Worm (Caenorhabditis elegans): ENCODE results near the gene srh-35.
A peak's percentile ranks its signal among the peaks of the same experiment; 100 is the strongest.

Gene srh-35

ce11 chrV:433898-434297 is 15.1 kb downstream of the srh-35 start, which contains the start of gene B0554.2:
TSS of gene B0554.2 (plus strand) at chrV:434198.
- no peak for TF ChIP-seq mxl-3 (GFP tag; optimal IDR thresholded peaks at IDR 0.05)
- no peak for TF ChIP-seq ceh-44 (GFP tag; IDR thresholded peaks at IDR 0.05)
- TF ChIP-seq lsy-2 (tag; optimal IDR thresholded peaks at IDR 0.05): no peak
- no peak for TF ChIP-seq rbr-2 (tag; optimal IDR thresholded peaks at IDR 0.05)
- no peak for TF ChIP-seq attf-4 (tag; optimal IDR thresholded peaks at IDR 0.05)
- no peak for TF ChIP-seq pha-4 (GFP tag; IDR thresholded peaks at IDR 0.05)
- no peak for TF ChIP-seq pha-4 (tag; optimal IDR thresholded peaks at IDR 0.05)
- TF ChIP-seq fos-1 (tag; optimal IDR thresholded peaks at IDR 0.05): no peak
- no peak for TF ChIP-seq hif-1 (tag; optimal IDR thresholded peaks at IDR 0.05)
- TF ChIP-seq mdt-29 (GFP tag; IDR thresholded peaks at IDR 0.05): no peak
- TF ChIP-seq nhr-237 (tag; optimal IDR thresholded peaks at IDR 0.05): no peak
- TF ChIP-seq fkh-10 (GFP tag; optimal IDR thresholded peaks at IDR 0.05): no peak
- TF ChIP-seq nhr-76 (tag; optimal IDR thresholded peaks at IDR 0.05): no peak
- no peak for TF ChIP-seq dmd-8 (GFP tag; IDR thresholded peaks at IDR 0.05)

ce11 chrV:432991-433390 is 16.0 kb downstream of the srh-35 start:
- TF ChIP-seq gei-8 (GFP tag; optimal IDR thresholded peaks at IDR 0.05) (no peak), pqm-1 (tag; optimal IDR thresholded peaks at IDR 0.05) (no peak), ceh-28 (tag; optimal IDR thresholded peaks at IDR 0.05) (no peak), unc-62 (GFP tag; optimal IDR thresholded peaks at IDR 0.05 in 1 of 2) (peak in 1 of 2 experiments; percentile 94), unc-62 (tag; optimal IDR thresholded peaks at IDR 0.05) (no peak), skn-1 (tag; optimal IDR thresholded peaks at IDR 0.05) (no peak), hmg-1.1 (GFP tag; IDR thresholded peaks at IDR 0.05) (no peak), F10B5.3 (tag; optimal IDR thresholded peaks at IDR 0.05) (no peak), fkh-10 (GFP tag; optimal IDR thresholded peaks at IDR 0.05) (no peak)

DNA sequence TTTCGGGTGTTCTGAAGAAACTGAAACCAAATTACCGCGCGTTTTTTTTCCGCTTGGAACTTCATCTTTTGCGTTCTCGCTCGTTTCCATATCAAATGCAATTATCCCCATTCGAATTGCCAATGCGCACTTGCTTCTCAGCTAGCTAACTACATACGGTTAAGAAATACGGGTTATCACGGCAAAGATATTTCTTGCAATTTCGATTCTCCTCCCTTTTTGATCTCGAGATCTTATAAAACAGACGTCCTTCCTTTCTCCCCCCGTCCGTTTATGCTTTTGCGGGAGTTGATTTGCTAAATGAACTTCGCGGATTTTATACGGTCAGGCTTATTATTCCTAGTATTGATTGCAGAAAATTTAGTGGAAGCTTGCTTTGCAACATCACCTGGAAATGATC is 20.2 kb downstream of the srh-35 start, which contains the start of gene B0554.4:
Gene B0554.4 (plus strand): TSS at position 301 of the 400 bp plus-strand sequence.
- TF ChIP-seq dmd-9 (GFP tag; IDR thresholded peaks at IDR 0.05) (no peak), unc-62 (GFP tag; optimal IDR thresholded peaks at IDR 0.05 in 1 of 2) (peak in 1 of 2 experiments; percentile 75), unc-62 (tag; optimal IDR thresholded peaks at IDR 0.05) (no peak)

DNA sequence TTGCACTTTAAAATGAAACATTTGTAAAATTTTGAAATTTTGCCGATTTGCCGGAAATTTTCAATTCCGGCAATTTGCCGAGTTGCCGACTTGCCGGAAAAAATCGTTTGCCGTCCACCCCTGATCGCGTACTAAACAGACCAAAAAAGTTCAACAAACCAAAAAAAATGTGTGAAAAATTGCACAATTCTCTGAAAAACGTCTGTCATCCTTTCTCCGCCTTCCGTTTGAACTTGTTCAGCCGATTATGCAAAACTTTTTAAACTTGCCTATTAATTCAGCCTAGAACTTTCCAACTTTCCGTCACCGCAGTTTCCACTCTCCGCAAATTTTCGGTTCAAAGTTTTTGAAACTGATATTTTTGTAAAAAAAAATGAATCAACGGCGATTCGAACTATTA is 24.9 kb downstream of the srh-35 start, which contains the start of gene B0554.5:
Gene B0554.5 (plus strand): TSS at position 301 of the 400 bp plus-strand sequence.
- no peak for TF ChIP-seq unc-130 (GFP tag; optimal IDR thresholded peaks at IDR 0.05)
- no peak for TF ChIP-seq nhr-102 (tag; optimal IDR thresholded peaks at IDR 0.05)
- TF ChIP-seq lsy-2 (tag; optimal IDR thresholded peaks at IDR 0.05): no peak
- TF ChIP-seq lin-15B (tag; optimal IDR thresholded peaks at IDR 0.05): no peak
- no peak for TF ChIP-seq daf-12 (tag; optimal IDR thresholded peaks at IDR 0.05)
- TF ChIP-seq pqm-1 (tag; optimal IDR thresholded peaks at IDR 0.05): no peak
- TF ChIP-seq snpc-4 (tag; optimal IDR thresholded peaks at IDR 0.05): no peak
- no peak for TF ChIP-seq nhr-6 (tag; optimal IDR thresholded peaks at IDR 0.05)

- TF ChIP-seq daf-16 (GFP tag; optimal IDR thresholded peaks at IDR 0.05) (no peak), daf-16 (tag; optimal IDR thresholded peaks at IDR 0.05) (no peak), Y5F2A.4 (GFP tag; optimal IDR thresholded peaks at IDR 0.05) (no peak), snpc-1.2 (GFP tag; IDR thresholded peaks at IDR 0.05) (no peak), mes-2 (tag; optimal IDR thresholded peaks at IDR 0.05; ENCODE audit: poor library complexity, severe bottlenecking) (no peak), pqm-1 (tag; optimal IDR thresholded peaks at IDR 0.05) (peak; percentile 20), lin-38 (GFP tag; IDR thresholded peaks at IDR 0.05) (no peak)
These were observed 26.9 kb downstream of the srh-35 start, which contains the start of gene dod-20 for ce11 chrV:422133-422532. TSS of gene dod-20 (plus strand) at chrV:422433.
